Fruit fly (Drosophila melanogaster) whole organism, embryonic: ENCODE results near the gene Ugt37D1.

Source experiments
- CG10274 ChIP-seq: fragments of 200-800 bp; sonication (Bioruptor generic); optimal IDR thresholded peaks from 3 replicates; lab custom pipeline; 2017; ENCODE audit warnings: missing biosample characterization, mild to moderate bottlenecking, missing genetic modification characterization
- CG10543 ChIP-seq: fragments of 200-800 bp; sonication (Bioruptor generic); optimal IDR thresholded peaks from 3 replicates; lab custom pipeline; 2017; ENCODE audit warnings: missing biosample characterization, mild to moderate bottlenecking, missing genetic modification characterization, moderate library complexity
- CG10979 ChIP-seq: fragments of 200-800 bp; sonication (Bioruptor generic); optimal IDR thresholded peaks from 2 replicates; lab custom pipeline; 2018; ENCODE audit warnings: missing biosample characterization, mild to moderate bottlenecking, missing genetic modification characterization, moderate library complexity
- CG12155 ChIP-seq: fragments of 200-800 bp; sonication (Bioruptor generic); optimal IDR thresholded peaks from 3 replicates; lab custom pipeline; 2016; ENCODE audit warnings: missing biosample characterization, missing genetic modification characterization
- CG12659 ChIP-seq: fragments of 200-800 bp; sonication (Bioruptor generic); optimal IDR thresholded peaks from 3 replicates; lab custom pipeline; 2017; ENCODE audit warnings: mild to moderate bottlenecking, missing biosample characterization, missing genetic modification reagents, missing genetic modification characterization
- CG16815 ChIP-seq: fragments of 200-800 bp; sonication (Bioruptor generic); optimal IDR thresholded peaks from 3 replicates; lab custom pipeline; 2017; ENCODE audit warnings: missing biosample characterization, mild to moderate bottlenecking, missing genetic modification characterization
- CG17802 ChIP-seq: fragments of 200-800 bp; sonication (Bioruptor generic); optimal IDR thresholded peaks from 2 replicates; lab custom pipeline; 2018; ENCODE audit warnings: missing biosample characterization, mild to moderate bottlenecking, missing genetic modification characterization, moderate library complexity
- CG18011 ChIP-seq: fragments of 200-800 bp; sonication (Bioruptor generic); optimal IDR thresholded peaks from 2 replicates; lab custom pipeline; 2017; ENCODE audit warnings: missing biosample characterization, missing genetic modification characterization, mild to moderate bottlenecking, moderate library complexity, missing genotype
- CG2199 ChIP-seq: fragments of 200-800 bp; sonication (Bioruptor generic); IDR thresholded peaks from 3 replicates; pipeline ENCODE4 v1.3.6; 2022; ENCODE audit warnings: missing biosample characterization, missing genetic modification characterization
- CG3847 ChIP-seq: fragments of 200-800 bp; sonication (Bioruptor generic); IDR thresholded peaks from 2 replicates; pipeline ENCODE4 v1.3.6; 2022; ENCODE audit warnings: missing biosample characterization, missing genetic modification characterization
- CG7987 ChIP-seq: fragments of 200-800 bp; sonication (Bioruptor generic); optimal IDR thresholded peaks from 2 replicates; lab custom pipeline; 2018; ENCODE audit warnings: missing biosample characterization, mild to moderate bottlenecking, missing genetic modification characterization, moderate library complexity
- CG9609 ChIP-seq: fragments of 200-800 bp; sonication (Bioruptor generic); optimal IDR thresholded peaks from 3 replicates; lab custom pipeline; 2016; ENCODE audit warnings: missing biosample characterization, missing genetic modification characterization
- CG9797 ChIP-seq: fragments of 200-800 bp; sonication (Bioruptor generic); optimal IDR thresholded peaks from 3 replicates; lab custom pipeline; 2018; ENCODE audit warnings: missing biosample characterization, mild to moderate bottlenecking, missing genetic modification characterization
- CTCF ChIP-seq: fragments of 200-800 bp; sonication (Bioruptor generic); optimal IDR thresholded peaks from 2 replicates; lab custom pipeline; 2017; ENCODE audit warnings: missing biosample characterization, mild to moderate bottlenecking, missing genetic modification characterization, moderate library complexity
- Camta ChIP-seq: fragments of 200-800 bp; sonication (Bioruptor generic); optimal IDR thresholded peaks from 2 replicates; lab custom pipeline; 2016; ENCODE audit warnings: missing biosample characterization, missing genetic modification characterization
- E2f2 ChIP-seq: fragments of 200-800 bp; sonication (Bioruptor generic); IDR thresholded peaks from 2 replicates; pipeline ENCODE4 v1.3.6; 2022; ENCODE audit warnings: missing biosample characterization, missing genetic modification characterization
- HLH3B ChIP-seq: fragments of 200-800 bp; sonication (Bioruptor generic); IDR thresholded peaks from 2 replicates; pipeline ENCODE4 v1.3.6; 2022; ENCODE audit warnings: missing biosample characterization, missing genetic modification characterization
- Myb ChIP-seq: fragments of 200-800 bp; sonication (Bioruptor generic); optimal IDR thresholded peaks from 2 replicates; lab custom pipeline; 2016; ENCODE audit warnings: missing biosample characterization, missing genetic modification characterization
- Oli ChIP-seq: fragments of 200-800 bp; sonication (Bioruptor generic); optimal IDR thresholded peaks from 2 replicates; lab custom pipeline; 2018; ENCODE audit warnings: missing biosample characterization, mild to moderate bottlenecking, missing genetic modification characterization, moderate library complexity
- Optix ChIP-seq: fragments of 200-800 bp; sonication (Bioruptor generic); IDR thresholded peaks from 3 replicates; pipeline ENCODE4 v1.3.6; 2022; ENCODE audit warnings: missing biosample characterization, missing genetic modification characterization
- Sry-β ChIP-seq: fragments of 200-800 bp; sonication (Bioruptor generic); optimal IDR thresholded peaks from 2 replicates; lab custom pipeline; 2018; ENCODE audit warnings: missing biosample characterization, mild to moderate bottlenecking, missing genetic modification characterization, moderate library complexity
- aop ChIP-seq: fragments of 200-800 bp; sonication (Bioruptor generic); IDR thresholded peaks from 2 replicates; pipeline ENCODE4 v1.3.6; 2022; ENCODE audit warnings: missing biosample characterization, missing genetic modification characterization
- ara ChIP-seq: fragments of 200-800 bp; sonication (Bioruptor generic); IDR thresholded peaks from 2 replicates; pipeline ENCODE4 v1.3.6; 2022; ENCODE audit warnings: missing biosample characterization, missing genetic modification characterization
- exex ChIP-seq: fragments of 200-800 bp; sonication (Bioruptor generic); optimal IDR thresholded peaks from 4 replicates; lab custom pipeline; 2018; ENCODE audit warnings: missing biosample characterization, mild to moderate bottlenecking, missing genetic modification characterization, moderate library complexity
- gem ChIP-seq: fragments of 200-800 bp; sonication (Bioruptor generic); optimal IDR thresholded peaks from 2 replicates; lab custom pipeline; 2019; ENCODE audit warnings: missing biosample characterization, mild to moderate bottlenecking, missing genetic modification characterization, moderate library complexity
- hkb ChIP-seq, 2 experiments: fragments of 200-800 bp in 1 of 2; fragments of >200 bp in 1 of 2; sonication (Bioruptor generic) in 1 of 2; IDR thresholded peaks in 1 of 2; optimal IDR thresholded peaks in 1 of 2; 2 replicates each; pipeline versions ENCODE4 v1.3.6 to Lab custom; 2017 to 2022; ENCODE audit warnings: missing biosample characterization in 1 of 2, missing genetic modification characterization in 1 of 2
- inv ChIP-seq: fragments of 200-800 bp; sonication (Bioruptor generic); IDR thresholded peaks from 2 replicates; pipeline ENCODE4 v1.3.6; 2022; ENCODE audit warnings: missing biosample characterization, missing genetic modification characterization; ENCODE audit not compliant: partially characterized antibody
- jing ChIP-seq: fragments of 200-800 bp; sonication (Bioruptor generic); optimal IDR thresholded peaks from 2 replicates; lab custom pipeline; 2018; ENCODE audit warnings: missing biosample characterization, mild to moderate bottlenecking, missing genetic modification characterization
- ken ChIP-seq: fragments of 200-800 bp; sonication (Bioruptor generic); IDR thresholded peaks from 3 replicates; pipeline ENCODE4 v1.3.6; 2022; ENCODE audit warnings: missing biosample characterization, missing genetic modification characterization
- knrl ChIP-seq: fragments of 200-800 bp; sonication (Bioruptor generic); IDR thresholded peaks from 3 replicates; pipeline ENCODE4 v1.3.6; 2022; ENCODE audit warnings: missing biosample characterization, missing genetic modification characterization; ENCODE audit not compliant: partially characterized antibody
- oc ChIP-seq: fragments of 200-800 bp; sonication (Bioruptor generic); optimal IDR thresholded peaks from 2 replicates; lab custom pipeline; 2018; ENCODE audit warnings: missing biosample characterization, mild to moderate bottlenecking, missing genetic modification characterization, moderate library complexity
- onecut ChIP-seq: fragments of 200-800 bp; sonication (Bioruptor generic); IDR thresholded peaks from 2 replicates; pipeline ENCODE4 v1.3.6; 2022; ENCODE audit warnings: missing biosample characterization, missing genetic modification characterization
- p53 ChIP-seq: fragments of 200-800 bp; sonication (Bioruptor generic); optimal IDR thresholded peaks from 2 replicates; lab custom pipeline; 2016; ENCODE audit warnings: missing biosample characterization, missing genetic modification characterization
- pita ChIP-seq: fragments of 200-800 bp; sonication (Bioruptor generic); optimal IDR thresholded peaks from 2 replicates; lab custom pipeline; 2017; ENCODE audit warnings: missing biosample characterization, mild to moderate bottlenecking, missing genetic modification characterization
- row ChIP-seq: fragments of 200-800 bp; sonication (Bioruptor generic); IDR thresholded peaks from 3 replicates; pipeline ENCODE4 v1.3.6; 2022; ENCODE audit warnings: missing biosample characterization, missing genetic modification characterization
- sna ChIP-seq: fragments of 200-800 bp; sonication (Bioruptor generic); IDR thresholded peaks from 2 replicates; pipeline ENCODE4 v1.3.6; 2022; ENCODE audit warnings: missing biosample characterization, missing genetic modification characterization; ENCODE audit not compliant: partially characterized antibody
- sob ChIP-seq: fragments of 200-800 bp; sonication (Bioruptor generic); IDR thresholded peaks from 2 replicates; pipeline ENCODE4 v1.3.6; 2022; ENCODE audit warnings: missing biosample characterization, missing genetic modification characterization
- stwl ChIP-seq: fragments of 200-800 bp; sonication (Bioruptor generic); optimal IDR thresholded peaks from 3 replicates; lab custom pipeline; 2018; ENCODE audit warnings: missing biosample characterization, mild to moderate bottlenecking, missing genetic modification characterization, moderate library complexity
- sug ChIP-seq: fragments of 200-800 bp; optimal IDR thresholded peaks from 2 replicates; lab custom pipeline; 2019; ENCODE audit warnings: missing biosample characterization, mild to moderate bottlenecking, missing genetic modification characterization, moderate library complexity
- tll ChIP-seq, 2 experiments: fragments of 200-800 bp in 1 of 2; fragments of >200 bp in 1 of 2; sonication (Bioruptor generic) in 1 of 2; optimal IDR thresholded peaks; 2 replicates each; lab custom pipeline; 2017 to 2019; ENCODE audit warnings: missing biosample characterization in 2 of 2, missing genetic modification characterization in 2 of 2, mild to moderate bottlenecking in 1 of 2, moderate library complexity in 1 of 2
- vfl ChIP-seq: fragments of 200-800 bp; sonication (Bioruptor generic); optimal IDR thresholded peaks from 2 replicates; lab custom pipeline; 2016; ENCODE audit warnings: missing biosample characterization, missing genetic modification characterization
- wdn ChIP-seq: fragments of 200-800 bp; sonication (Bioruptor generic); IDR thresholded peaks from 2 replicates; pipeline ENCODE4 v1.3.6; 2022; ENCODE audit warnings: missing biosample characterization, missing genetic modification characterization

Gene Ugt37D1

DNA sequence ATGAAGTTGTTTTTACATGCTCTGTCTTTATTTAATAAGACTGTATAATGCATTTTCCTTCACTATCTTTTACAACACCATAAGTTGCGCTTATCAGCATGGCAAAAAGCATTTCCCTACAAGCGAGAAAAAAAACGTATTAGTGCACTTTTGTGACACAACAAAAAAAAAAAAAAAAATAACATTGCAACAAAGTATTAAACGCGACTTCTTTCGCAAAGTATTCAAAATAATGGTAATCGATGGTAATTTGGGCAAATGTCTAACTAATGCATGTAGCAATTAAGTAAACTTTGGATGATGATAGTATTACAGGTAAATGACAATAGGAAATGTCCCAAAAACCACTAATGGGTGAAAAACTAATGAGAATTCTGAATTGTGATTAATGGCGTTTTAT, 49.1 kb downstream of the Ugt37D1 start:
- no peak for TF ChIP-seq CG7987
- no peak for TF ChIP-seq ken (GFP tag; lab: Robert Waterston, UW)
- TF ChIP-seq CG9609 (GFP tag; lab: Kevin White, UChicago): no peak
- no peak for TF ChIP-seq CG9797
- no peak for TF ChIP-seq CG17802
- TF ChIP-seq vfl (GFP tag; lab: Kevin White, UChicago): no peak
- TF ChIP-seq Oli (tag; lab: Kevin White, UChicago): no peak
- TF ChIP-seq inv (GFP tag; lab: Robert Waterston, UW): no peak
- TF ChIP-seq hkb (optimal IDR thresholded peaks at IDR 0.05; lab: Kevin White, UChicago): no peak
- no peak for TF ChIP-seq hkb (GFP tag; IDR thresholded peaks at IDR 0.05; lab: Robert Waterston, UW)
- TF ChIP-seq CG18011 (GFP tag; lab: Kevin White, UChicago): no peak
- no peak for TF ChIP-seq gem (tag; lab: Kevin White, UChicago)

DNA sequence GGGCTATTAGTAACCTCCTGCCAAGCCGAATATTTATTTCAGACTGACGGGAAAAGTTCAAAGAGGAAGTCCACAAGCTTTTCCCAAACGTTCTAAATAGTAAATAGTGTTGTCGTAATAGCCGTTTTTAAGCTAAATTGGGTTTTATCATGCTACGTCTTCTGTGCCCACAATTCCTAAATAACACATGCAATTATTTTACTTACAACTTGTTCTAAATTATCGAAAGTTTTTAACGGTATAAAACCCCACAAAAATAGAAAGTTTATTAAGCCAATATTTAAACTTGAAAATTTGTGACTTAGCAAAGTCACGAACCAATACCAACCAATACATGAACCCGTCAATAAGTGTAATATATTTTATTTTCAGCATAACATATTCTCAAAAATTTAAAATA, 49.8 kb downstream of the Ugt37D1 start, which contains the start of gene CG13284:
Gene CG13284 (minus strand): TSS at position 47 of the 400 bp plus-strand sequence.
- TF ChIP-seq pita (GFP tag; lab: Kevin White, UChicago): peak; percentile 28
- no peak for TF ChIP-seq ara (GFP tag; lab: Robert Waterston, UW)
- no peak for TF ChIP-seq sob (GFP tag; lab: Robert Waterston, UW)
- peak; percentile 46 for TF ChIP-seq CTCF (GFP tag; lab: Kevin White, UChicago)
- peak; percentile 87 for TF ChIP-seq onecut (GFP tag; lab: Robert Waterston, UW)
- no peak for TF ChIP-seq wdn
- 0 out of 3 replicates have a peak, but pooled peaks have one; percentile 53 for TF ChIP-seq CG2199 (GFP tag; lab: Robert Waterston, UW)
- no peak for TF ChIP-seq CG12659 (GFP tag; lab: Kevin White, UChicago)
- no peak for TF ChIP-seq p53 (GFP tag; lab: Kevin White, UChicago)
- no peak for TF ChIP-seq CG16815 (GFP tag; lab: Kevin White, UChicago)
- TF ChIP-seq Camta: no peak
- peak; percentile 57; the same call in 2 of the 3 replicates for TF ChIP-seq row (GFP tag; lab: Robert Waterston, UW)
- no peak for TF ChIP-seq Optix
- TF ChIP-seq oc (tag; lab: Kevin White, UChicago): no peak
- no peak for TF ChIP-seq CG10979 (tag; lab: Kevin White, UChicago)
- TF ChIP-seq CG12155 (GFP tag; lab: Kevin White, UChicago): no peak
- no peak for TF ChIP-seq aop (GFP tag; lab: Robert Waterston, UW)
- TF ChIP-seq jing (GFP tag; lab: Kevin White, UChicago): no peak
- no peak for TF ChIP-seq CG10274
- peak; percentile 1 for TF ChIP-seq exex
- no peak for TF ChIP-seq sna (GFP tag; lab: Robert Waterston, UW)
- peak; percentile 1 for TF ChIP-seq gem (tag; lab: Kevin White, UChicago)
- no peak for TF ChIP-seq CG10543 (GFP tag; lab: Kevin White, UChicago)
- peak; percentile 22 for TF ChIP-seq stwl
- peak; percentile 82 for TF ChIP-seq Sry-β (GFP tag; lab: Kevin White, UChicago)
- TF ChIP-seq E2f2 (GFP tag; lab: Robert Waterston, UW): peak; percentile 15; the same call in 1 of the 2 replicates
- no peak for TF ChIP-seq CG3847 (GFP tag; lab: Robert Waterston, UW)
- no peak for TF ChIP-seq tll (GFP tag; optimal IDR thresholded peaks at IDR 0.05; lab: Kevin White, UChicago)
- TF ChIP-seq HLH3B (GFP tag; lab: Robert Waterston, UW): 0 out of 2 replicates have a peak, but pooled peaks have one; percentile 8
- TF ChIP-seq Myb (GFP tag; lab: Kevin White, UChicago): peak; percentile 13
- TF ChIP-seq knrl (GFP tag; lab: Robert Waterston, UW): no peak
- TF ChIP-seq sug (tag; lab: Kevin White, UChicago): no peak
